Fruit fly (Drosophila melanogaster): ENCODE measurements around the gene porin.

dm6 chr2L:10845564-10845963 is 5.1 kb downstream of the porin start, which contains the start of the genes CG17139 and CG17140:
- TF ChIP-seq Drgx (GFP tag; IDR thresholded peaks at IDR 0.05), result no peak
- TF ChIP-seq en (GFP tag; optimal IDR thresholded peaks at IDR 0.05), result no peak
- TF ChIP-seq pita (GFP tag; optimal IDR thresholded peaks at IDR 0.05), result no peak
- TF ChIP-seq Blimp-1 (GFP tag; optimal IDR thresholded peaks at IDR 0.05), result no peak
- TF ChIP-seq CG11456 (GFP tag; IDR thresholded peaks at IDR 0.05), result no peak
- no peak for TF ChIP-seq Hr39 (optimal IDR thresholded peaks at IDR 0.05)

All from whole organism, embryonic.